Worm (Caenorhabditis elegans) whole organism, midembryonic: ENCODE data around the gene F28B12.1.

Source experiments
- T22C8.4 ChIP-seq: fragments of 200-800 bp; sonication (Bioruptor generic); IDR thresholded peaks from 2 replicates; pipeline ENCODE4 v1.3.6; 2022; ENCODE audit warnings: missing genetic modification characterization, missing compliant biosample characterization
- cog-1 ChIP-seq: sonication (generic microtip); optimal IDR thresholded peaks from 2 replicates; lab custom pipeline; 2016; ENCODE audit warnings: missing genetic modification characterization, missing compliant biosample characterization
- flt-1 ChIP-seq: fragments of 200-800 bp; sonication (Bioruptor generic); IDR thresholded peaks from 2 replicates; pipeline ENCODE4 v1.3.6; 2022; ENCODE audit warnings: missing genetic modification characterization, missing compliant biosample characterization
- med-1 ChIP-seq: sonication (generic microtip); optimal IDR thresholded peaks from 2 replicates; lab custom pipeline; 2017; ENCODE audit warnings: missing genetic modification characterization, mild to moderate bottlenecking, missing compliant biosample characterization, antibody characterized with exemption, missing genetic modification reagents; ENCODE audit not compliant: insufficient read depth
- ref-1 ChIP-seq: fragments of 200-800 bp; sonication (Bioruptor generic); conservative IDR thresholded peaks from 2 replicates; pipeline ENCODE4 v1.3.6; 2022; ENCODE audit warnings: missing genetic modification reagents, missing genetic modification characterization, missing compliant biosample characterization
- tab-1 ChIP-seq: fragments of 200-800 bp; sonication (Bioruptor generic); IDR thresholded peaks from 2 replicates; pipeline ENCODE4 v1.3.6; 2022; ENCODE audit warnings: missing genetic modification characterization, missing compliant biosample characterization
- ztf-23 ChIP-seq: fragments of 200-800 bp; sonication (Bioruptor generic); IDR thresholded peaks from 2 replicates; pipeline ENCODE4 v1.3.6; 2022; ENCODE audit warnings: missing genetic modification reagents, missing genetic modification characterization, missing compliant biosample characterization
- ztf-29 ChIP-seq: fragments of 200-800 bp; sonication (Bioruptor generic); IDR thresholded peaks from 2 replicates; pipeline ENCODE4 v1.3.6; 2022; ENCODE audit warnings: missing genetic modification reagents, missing genetic modification characterization, missing compliant biosample characterization

ce11 chrII:5896512-5896911, 46.2 kb upstream of the F28B12.1 start:
- no peak for TF ChIP-seq med-1
- TF ChIP-seq ref-1 (GFP tag; lab: Robert Waterston, UW): no peak
- TF ChIP-seq ztf-23 (GFP tag; lab: Robert Waterston, UW): no peak
- TF ChIP-seq flt-1: no peak
- TF ChIP-seq cog-1 (tag; lab: Kevin White, UChicago): no peak
- TF ChIP-seq ztf-29 (GFP tag; lab: Robert Waterston, UW): no peak
- no peak for TF ChIP-seq T22C8.4 (GFP tag; lab: Robert Waterston, UW)
- TF ChIP-seq tab-1 (GFP tag; lab: Robert Waterston, UW): no peak
